Fruit fly (Drosophila melanogaster): ENCODE measurements around the gene CG5641.

Gene CG5641

dm6 chr3R:12386965-12387364 is 42.1 kb downstream of the CG5641 start, which contains the start of gene CG33098:
Gene CG33098, plus strand, starts transcription at chr3R:12387188.
- TF ChIP-seq CG14711 (tag; optimal IDR thresholded peaks at IDR 0.05) (no peak), CG33017 (tag; optimal IDR thresholded peaks at IDR 0.05) (no peak), toe (GFP tag; optimal IDR thresholded peaks at IDR 0.05) (no peak), pad (GFP tag; optimal IDR thresholded peaks at IDR 0.05) (no peak), Clk (GFP tag; optimal IDR thresholded peaks at IDR 0.05) (no peak)

DNA sequence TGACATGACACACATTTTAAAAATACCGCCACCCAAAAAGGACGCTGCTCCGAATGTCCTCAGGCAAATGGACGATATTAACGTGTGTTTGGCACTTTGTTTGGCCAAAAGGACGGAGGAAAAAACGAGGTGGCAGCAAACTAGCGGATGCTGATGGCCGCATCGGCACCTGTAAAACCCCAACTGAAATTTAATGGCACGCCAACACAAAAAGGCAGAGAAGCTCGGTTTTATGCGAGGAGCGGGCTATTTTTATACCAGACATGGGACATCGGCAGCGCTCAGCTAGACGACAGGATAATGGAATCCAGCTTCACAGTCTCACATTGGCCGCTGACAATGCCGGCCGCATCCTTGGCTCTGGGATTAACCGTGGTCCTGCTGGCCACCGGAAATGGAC is 43.1 kb downstream of the CG5641 start, which contains the start of gene Sol1:
Gene Sol1, plus strand, starts transcription at position 301 of the 400 bp plus-strand sequence.
- TF ChIP-seq ovo (GFP tag; optimal IDR thresholded peaks at IDR 0.05), result no peak
- TF ChIP-seq CG7101 (tag; optimal IDR thresholded peaks at IDR 0.05), result no peak
- TF ChIP-seq Hr96 (GFP tag; optimal IDR thresholded peaks at IDR 0.05), result no peak
- TF ChIP-seq toe (GFP tag; optimal IDR thresholded peaks at IDR 0.05), result no peak
- no peak for TF ChIP-seq tj (GFP tag; optimal IDR thresholded peaks at IDR 0.05)
- TF ChIP-seq CG11617 (GFP tag; optimal IDR thresholded peaks at IDR 0.05), result no peak
- no peak for TF ChIP-seq CG33017 (tag; optimal IDR thresholded peaks at IDR 0.05)
- TF ChIP-seq Crg-1 (GFP tag; optimal IDR thresholded peaks at IDR 0.05), result no peak
- TF ChIP-seq Mnt (GFP tag; optimal IDR thresholded peaks at IDR 0.05), result no peak
- TF ChIP-seq cnc (optimal IDR thresholded peaks at IDR 0.05), result no peak
- no peak for TF ChIP-seq Clk (GFP tag; optimal IDR thresholded peaks at IDR 0.05)
- TF ChIP-seq pad (GFP tag; optimal IDR thresholded peaks at IDR 0.05), result no peak
- no peak for TF ChIP-seq CG14711 (tag; optimal IDR thresholded peaks at IDR 0.05)
- no peak for TF ChIP-seq bab1 (GFP tag; optimal IDR thresholded peaks at IDR 0.05)

DNA sequence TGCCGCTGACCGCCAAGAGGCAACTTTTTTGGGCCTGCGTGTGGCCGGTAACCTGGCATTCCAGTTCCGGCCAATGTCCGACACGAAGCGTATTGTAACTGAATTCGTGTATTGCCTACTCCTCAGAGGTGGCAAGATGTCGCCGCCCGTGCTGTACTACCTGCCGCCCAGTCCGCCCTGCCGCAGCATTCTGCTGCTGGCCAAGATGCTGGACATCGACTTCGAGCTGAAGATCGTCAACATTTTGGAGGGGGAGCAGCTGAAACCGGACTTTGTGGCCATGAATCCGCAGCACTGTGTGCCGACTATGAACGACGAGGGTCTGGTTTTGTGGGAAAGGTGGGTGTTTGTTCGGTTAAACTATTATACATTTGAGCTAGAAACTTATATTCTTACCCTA is 44.8 kb downstream of the CG5641 start:
- TF ChIP-seq CG5204 (GFP tag; optimal IDR thresholded peaks at IDR 0.05), result no peak
- no peak for TF ChIP-seq CG12768 (GFP tag; optimal IDR thresholded peaks at IDR 0.05)
- TF ChIP-seq CG7045 (GFP tag; optimal IDR thresholded peaks at IDR 0.05), result no peak

DNA sequence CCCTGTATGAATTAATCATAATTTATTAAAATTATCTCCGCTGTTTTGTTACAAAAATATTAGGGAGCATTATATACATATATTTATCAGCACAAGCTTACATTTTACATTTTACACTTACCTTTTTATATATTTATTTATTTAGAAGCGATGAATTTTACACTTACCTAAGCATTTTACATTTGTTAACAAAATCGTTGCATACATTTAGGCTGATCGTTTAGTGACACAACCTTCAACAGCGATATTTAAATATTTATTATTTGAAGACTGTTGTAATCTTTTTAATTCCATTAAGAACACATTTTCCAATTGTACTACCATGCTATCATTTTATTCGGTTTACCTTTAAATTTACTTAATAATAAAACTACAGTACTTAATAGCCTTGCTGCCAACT is 45.3 kb downstream of the CG5641 start:
- TF ChIP-seq CG33017 (tag; optimal IDR thresholded peaks at IDR 0.05) (no peak), kay (GFP tag; ENCODE audit: borderline replicate concordance) (peak; percentile 95), bab1 (GFP tag; optimal IDR thresholded peaks at IDR 0.05) (peak; percentile 14)

DNA sequence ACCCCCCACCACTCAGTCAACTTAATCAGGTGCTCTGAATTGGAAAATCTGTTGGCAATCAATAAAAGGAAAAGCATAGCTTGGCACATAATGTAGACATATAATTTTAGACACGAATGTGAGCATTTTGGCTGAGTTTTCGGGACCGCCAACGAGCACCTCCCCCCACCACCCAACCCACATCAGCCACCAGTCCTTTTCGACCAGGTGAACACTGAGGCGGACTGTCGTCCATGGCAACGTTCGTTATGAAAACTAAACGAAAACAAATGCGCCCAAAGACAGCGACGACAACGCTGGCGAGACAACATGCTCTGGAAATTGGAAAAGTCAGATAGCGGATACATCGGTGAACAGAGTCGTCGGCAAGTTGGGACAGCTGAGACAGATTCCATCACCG is 46.0 kb downstream of the CG5641 start, which contains the start of gene GstD11:
Gene GstD11, plus strand, starts transcription at position 301 of the 400 bp plus-strand sequence.
- TF ChIP-seq CG1620 (GFP tag; optimal IDR thresholded peaks at IDR 0.05) (no peak), cnc (optimal IDR thresholded peaks at IDR 0.05) (no peak), toe (GFP tag; optimal IDR thresholded peaks at IDR 0.05) (no peak), CG5204 (GFP tag; optimal IDR thresholded peaks at IDR 0.05) (no peak), kay (GFP tag; ENCODE audit: borderline replicate concordance) (no peak), cic (GFP tag; optimal IDR thresholded peaks at IDR 0.05) (no peak), CG7045 (GFP tag; optimal IDR thresholded peaks at IDR 0.05) (no peak), CG7101 (tag; optimal IDR thresholded peaks at IDR 0.05) (no peak), CG33017 (tag; optimal IDR thresholded peaks at IDR 0.05) (no peak), tj (GFP tag; optimal IDR thresholded peaks at IDR 0.05) (no peak), pad (GFP tag; optimal IDR thresholded peaks at IDR 0.05) (no peak), bab1 (GFP tag; optimal IDR thresholded peaks at IDR 0.05) (no peak), CG11617 (GFP tag; optimal IDR thresholded peaks at IDR 0.05) (no peak), ovo (GFP tag; optimal IDR thresholded peaks at IDR 0.05) (no peak), CG12768 (GFP tag; optimal IDR thresholded peaks at IDR 0.05) (no peak), CG14711 (tag; optimal IDR thresholded peaks at IDR 0.05) (no peak), Crg-1 (GFP tag; optimal IDR thresholded peaks at IDR 0.05) (no peak), Mnt (GFP tag; optimal IDR thresholded peaks at IDR 0.05) (no peak), Hr96 (GFP tag; optimal IDR thresholded peaks at IDR 0.05) (no peak), Clk (GFP tag; optimal IDR thresholded peaks at IDR 0.05) (no peak)

DNA sequence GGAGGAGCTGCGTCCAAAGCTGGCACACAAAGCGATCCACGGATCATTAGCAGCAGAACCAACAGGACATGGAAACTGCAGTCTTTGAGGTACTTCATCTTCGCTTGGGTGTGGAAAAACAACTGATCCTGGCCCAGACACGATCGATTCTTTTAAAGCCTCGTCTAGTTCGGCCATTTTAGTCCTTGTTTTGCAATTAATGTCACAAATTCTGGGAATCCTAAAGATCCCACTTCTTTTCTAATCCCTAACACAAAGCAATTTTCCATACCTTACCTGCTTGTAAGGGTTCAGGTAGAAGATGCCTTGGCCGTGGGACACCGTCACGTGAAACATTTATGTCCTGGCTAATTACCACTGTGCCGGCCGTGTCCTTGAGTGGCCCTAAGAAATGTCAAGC is 46.5 kb downstream of the CG5641 start, which contains the start of gene CG10035:
Gene CG10035, minus strand, starts transcription at position 129 of the 400 bp plus-strand sequence.
- TF ChIP-seq ovo (GFP tag; optimal IDR thresholded peaks at IDR 0.05) (no peak), cnc (optimal IDR thresholded peaks at IDR 0.05) (no peak), CG12768 (GFP tag; optimal IDR thresholded peaks at IDR 0.05) (no peak), cic (GFP tag; optimal IDR thresholded peaks at IDR 0.05) (no peak), CG14711 (tag; optimal IDR thresholded peaks at IDR 0.05) (no peak), CG33017 (tag; optimal IDR thresholded peaks at IDR 0.05) (no peak), kay (GFP tag; ENCODE audit: borderline replicate concordance) (no peak), Mnt (GFP tag; optimal IDR thresholded peaks at IDR 0.05) (no peak), Hr96 (GFP tag; optimal IDR thresholded peaks at IDR 0.05) (no peak), Crg-1 (GFP tag; optimal IDR thresholded peaks at IDR 0.05) (no peak), tj (GFP tag; optimal IDR thresholded peaks at IDR 0.05) (no peak), CG7045 (GFP tag; optimal IDR thresholded peaks at IDR 0.05) (no peak), CG11617 (GFP tag; optimal IDR thresholded peaks at IDR 0.05) (no peak)

DNA sequence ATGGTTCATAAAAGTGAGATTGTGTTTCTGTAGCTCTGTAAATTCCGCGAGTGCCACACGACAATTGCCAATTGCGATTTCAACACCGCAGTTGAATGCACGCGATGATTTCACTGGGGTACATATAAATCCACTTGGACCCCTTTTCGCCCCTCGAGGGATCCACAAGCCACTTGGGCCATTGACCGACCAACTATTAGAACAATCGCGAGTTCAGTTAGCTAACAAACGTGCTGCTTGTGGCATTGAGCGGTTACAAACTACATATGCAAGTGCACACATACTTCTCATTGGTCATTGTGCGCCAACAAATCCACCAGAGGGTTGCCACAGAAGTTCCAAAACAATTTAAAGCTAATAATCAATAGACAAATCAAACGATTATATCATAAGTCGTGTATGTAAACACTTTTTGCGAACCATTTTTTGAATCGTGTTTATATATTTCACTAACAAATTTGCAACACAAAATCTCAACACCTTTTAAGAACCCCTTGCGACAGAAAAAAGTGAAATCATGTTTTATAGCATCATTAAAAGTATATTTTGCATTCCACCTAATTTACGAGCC is 47.9 kb downstream of the CG5641 start:
- TF ChIP-seq CG12768 (GFP tag; optimal IDR thresholded peaks at IDR 0.05) (peak; percentile 39), CG5204 (GFP tag; optimal IDR thresholded peaks at IDR 0.05) (no peak)
